Worm (Caenorhabditis elegans): ENCODE results near the gene T20D4.15.

DNA sequence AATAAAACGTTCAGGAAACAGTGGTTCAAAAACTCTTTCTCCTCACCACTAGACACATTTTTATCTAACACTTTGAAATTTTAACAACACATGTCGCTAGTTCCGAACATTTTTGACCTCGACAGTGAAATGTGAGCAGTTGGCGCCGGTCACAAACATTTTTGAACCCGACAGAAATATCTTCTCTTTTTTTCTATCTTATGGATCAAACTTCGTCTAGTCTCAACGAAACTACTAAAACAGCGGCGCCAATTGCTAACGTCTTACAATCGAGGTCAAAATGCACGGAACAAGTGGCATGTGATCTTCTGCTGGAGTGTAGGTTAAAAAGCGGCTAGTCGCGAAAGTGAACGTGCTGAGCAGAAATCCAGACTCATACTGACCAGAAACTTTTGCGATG, 50.5 kb downstream of the T20D4.15 start:
- no peak for TF ChIP-seq him-1 (tag; optimal IDR thresholded peaks at IDR 0.05)
- TF ChIP-seq dao-5 (tag; optimal IDR thresholded peaks at IDR 0.05) = no peak
- TF ChIP-seq W03F9.2 (tag; optimal IDR thresholded peaks at IDR 0.05) = no peak
